Worm (Caenorhabditis elegans) whole organism, late embryonic: ENCODE measurements around the gene ncx-6.
"Not testable (repeated sequence)": the region's sequence is repeated elsewhere in the genome, so short reads cannot be mapped to it uniquely, and the experiment has no call there.

ENCODE experiments used
- C08G9.2 ChIP-seq: sonication (generic microtip); optimal IDR thresholded peaks from 2 replicates; lab custom pipeline; 2016; ENCODE audit warnings: mild to moderate bottlenecking, missing genetic modification characterization, moderate library complexity, missing compliant biosample characterization
- K02D7.2 ChIP-seq: sonication (generic microtip); optimal IDR thresholded peaks from 2 replicates; lab custom pipeline; 2017; ENCODE audit warnings: mild to moderate bottlenecking, missing genetic modification characterization, missing compliant biosample characterization
- K09A11.1 ChIP-seq: sonication (generic microtip); optimal IDR thresholded peaks from 2 replicates; lab custom pipeline; 2017; ENCODE audit warnings: antibody characterized with exemption, mild to moderate bottlenecking, missing genetic modification characterization, missing compliant biosample characterization; ENCODE audit not compliant: insufficient read depth
- ama-1 ChIP-seq: fragments of 150-350 bp; optimal IDR thresholded peaks from 2 replicates; lab custom pipeline; 2014
- ceh-19 ChIP-seq: fragments of 200-800 bp; sonication (Bioruptor generic); optimal IDR thresholded peaks from 2 replicates; lab custom pipeline; 2018; ENCODE audit warnings: mild to moderate bottlenecking, missing genetic modification characterization, missing compliant biosample characterization
- ceh-22 ChIP-seq: sonication (generic microtip); optimal IDR thresholded peaks from 2 replicates; lab custom pipeline; 2017; ENCODE audit warnings: missing biosample characterization, missing genetic modification characterization
- ceh-30 ChIP-seq: fragments of 150-350 bp; optimal IDR thresholded peaks from 2 replicates; lab custom pipeline; 2014; ENCODE audit warnings: missing biosample characterization, missing genetic modification characterization
- ceh-34 ChIP-seq: sonication (generic microtip); optimal IDR thresholded peaks from 2 replicates; lab custom pipeline; 2016; ENCODE audit warnings: mild to moderate bottlenecking, missing genetic modification characterization, missing compliant biosample characterization
- ceh-45 ChIP-seq: fragments of 200-800 bp; sonication (Bioruptor generic); IDR thresholded peaks from 2 replicates; pipeline ENCODE4 v1.3.6; 2022; ENCODE audit warnings: missing genetic modification reagents, missing genetic modification characterization, missing compliant biosample characterization
- ceh-48 ChIP-seq: sonication (generic microtip); optimal IDR thresholded peaks from 2 replicates; lab custom pipeline; 2016; ENCODE audit warnings: missing genetic modification characterization, inconsistent platforms, missing compliant biosample characterization
- ceh-6 ChIP-seq: fragments of 200-800 bp; sonication (Bioruptor generic); optimal IDR thresholded peaks from 2 replicates; lab custom pipeline; 2018; ENCODE audit warnings: mild to moderate bottlenecking, missing genetic modification characterization, missing compliant biosample characterization
- che-1 ChIP-seq: sonication (generic microtip); optimal IDR thresholded peaks from 2 replicates; lab custom pipeline; 2016; ENCODE audit warnings: mild to moderate bottlenecking, missing genetic modification characterization, missing compliant biosample characterization
- dmd-4 ChIP-seq: sonication (generic microtip); optimal IDR thresholded peaks from 2 replicates; lab custom pipeline; 2016; ENCODE audit warnings: borderline replicate concordance, missing genetic modification characterization, missing compliant biosample characterization
- dve-1 ChIP-seq: sonication (generic microtip); optimal IDR thresholded peaks from 2 replicates; lab custom pipeline; 2017; ENCODE audit warnings: antibody characterized with exemption, mild to moderate bottlenecking, missing genetic modification characterization, missing compliant biosample characterization
- elt-4 ChIP-seq: sonication (generic microtip); optimal IDR thresholded peaks from 2 replicates; lab custom pipeline; 2016; ENCODE audit warnings: missing genetic modification characterization, missing compliant biosample characterization
- fax-1 ChIP-seq: sonication (generic microtip); optimal IDR thresholded peaks from 2 replicates; lab custom pipeline; 2016; ENCODE audit warnings: missing genotype, missing genetic modification characterization, missing compliant biosample characterization
- hlh-13 ChIP-seq: fragments of 200-800 bp; sonication (Bioruptor generic); optimal IDR thresholded peaks from 2 replicates; lab custom pipeline; 2018; ENCODE audit warnings: mild to moderate bottlenecking, missing genetic modification characterization, missing compliant biosample characterization
- hlh-15 ChIP-seq: sonication (generic microtip); optimal IDR thresholded peaks from 2 replicates; lab custom pipeline; 2016; ENCODE audit warnings: missing genetic modification characterization, missing compliant biosample characterization
- hlh-30 ChIP-seq: sonication (generic microtip); optimal IDR thresholded peaks from 2 replicates; lab custom pipeline; 2017; ENCODE audit warnings: antibody characterized with exemption, missing genetic modification characterization, missing compliant biosample characterization; ENCODE audit not compliant: insufficient read depth
- hlh-8 ChIP-seq: sonication (generic microtip); optimal IDR thresholded peaks from 2 replicates; lab custom pipeline; 2016; ENCODE audit warnings: missing genotype, missing genetic modification characterization, missing compliant biosample characterization
- madf-2 ChIP-seq: sonication (generic microtip); optimal IDR thresholded peaks from 2 replicates; lab custom pipeline; 2017; ENCODE audit warnings: missing genetic modification characterization, missing compliant biosample characterization
- mec-3 ChIP-seq: sonication (generic microtip); optimal IDR thresholded peaks from 2 replicates; lab custom pipeline; 2016; ENCODE audit warnings: borderline replicate concordance, missing genetic modification characterization, missing compliant biosample characterization
- nfya-1 ChIP-seq: sonication (generic microtip); optimal IDR thresholded peaks from 2 replicates; lab custom pipeline; 2017; ENCODE audit warnings: missing genetic modification characterization, mild to moderate bottlenecking, missing compliant biosample characterization, antibody characterized with exemption, moderate library complexity
- odd-2 ChIP-seq: sonication (generic microtip); optimal IDR thresholded peaks from 2 replicates; lab custom pipeline; 2017; ENCODE audit warnings: antibody characterized with exemption, mild to moderate bottlenecking, missing genetic modification characterization, missing compliant biosample characterization
- pag-3 ChIP-seq: sonication (generic microtip); optimal IDR thresholded peaks from 2 replicates; lab custom pipeline; 2016; ENCODE audit warnings: missing compliant biosample characterization, missing genetic modification characterization, borderline replicate concordance
- pax-1 ChIP-seq: fragments of 150-350 bp; optimal IDR thresholded peaks from 2 replicates; lab custom pipeline; 2014; ENCODE audit warnings: missing biosample characterization, missing genetic modification characterization
- pha-4 ChIP-seq: fragments of 150-350 bp; optimal IDR thresholded peaks from 2 replicates; lab custom pipeline; 2018; ENCODE audit warnings: missing biosample characterization, missing genetic modification reagents, missing genetic modification characterization
- pqm-1 ChIP-seq: sonication (generic microtip); optimal IDR thresholded peaks from 2 replicates; lab custom pipeline; 2016; ENCODE audit warnings: missing genetic modification characterization, missing compliant biosample characterization
- pros-1 ChIP-seq: fragments of 150-350 bp; optimal IDR thresholded peaks from 2 replicates; lab custom pipeline; 2014; ENCODE audit warnings: missing biosample characterization, missing genetic modification reagents, missing genetic modification characterization
- ref-2 ChIP-seq: sonication (generic microtip); optimal IDR thresholded peaks from 2 replicates; lab custom pipeline; 2016; ENCODE audit warnings: missing genetic modification characterization, missing compliant biosample characterization
- rnt-1 ChIP-seq: sonication (generic microtip); optimal IDR thresholded peaks from 2 replicates; lab custom pipeline; 2016; ENCODE audit warnings: missing genetic modification characterization, missing compliant biosample characterization
- sdc-2 ChIP-seq: sonication (generic microtip); optimal IDR thresholded peaks from 2 replicates; lab custom pipeline; 2016; ENCODE audit warnings: missing genotype, missing genetic modification characterization, missing compliant biosample characterization
- sox-4 ChIP-seq: sonication (generic microtip); optimal IDR thresholded peaks from 2 replicates; lab custom pipeline; 2017; ENCODE audit warnings: mild to moderate bottlenecking, missing genetic modification characterization, inconsistent platforms, missing compliant biosample characterization
- tbx-7 ChIP-seq: sonication (generic microtip); optimal IDR thresholded peaks from 2 replicates; lab custom pipeline; 2016; ENCODE audit warnings: missing genotype, missing genetic modification characterization, missing compliant biosample characterization
- unc-3 ChIP-seq, 2 experiments: fragments of 200-800 bp in 1 of 2; sonication (Bioruptor generic) in 1 of 2; sonication (generic microtip) in 1 of 2; conservative IDR thresholded peaks in 1 of 2; optimal IDR thresholded peaks in 1 of 2; 2 replicates each; pipeline versions ENCODE4 v1.3.6 to Lab custom; 2016 to 2022; ENCODE audit warnings: missing compliant biosample characterization in 2 of 2, missing genetic modification characterization in 2 of 2, missing genetic modification reagents in 1 of 2
- unc-55 ChIP-seq: sonication (generic microtip); optimal IDR thresholded peaks from 2 replicates; lab custom pipeline; 2017; ENCODE audit warnings: missing biosample characterization, missing genetic modification reagents, missing genetic modification characterization
- ztf-16 ChIP-seq: sonication (generic microtip); optimal IDR thresholded peaks from 2 replicates; lab custom pipeline; 2017; ENCODE audit warnings: missing genetic modification characterization, missing compliant biosample characterization

Gene ncx-6

DNA sequence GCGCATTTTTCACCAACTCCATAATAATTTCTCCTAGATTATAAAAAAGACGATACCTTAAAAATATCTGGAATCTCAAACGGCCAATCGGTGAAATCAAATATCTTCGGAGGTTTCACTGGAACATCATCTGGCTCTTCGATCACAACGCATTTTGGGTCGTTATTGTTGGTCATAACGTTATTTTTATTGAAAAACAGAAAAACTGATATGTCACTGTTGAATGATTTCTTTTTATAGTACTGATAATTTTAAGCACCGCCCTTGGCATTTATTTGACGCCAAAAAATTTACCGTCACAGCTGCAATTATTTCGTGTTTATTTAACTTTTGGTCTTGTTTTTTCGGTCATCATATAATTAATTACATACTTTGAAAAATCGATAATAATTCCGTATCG is 23.7 kb downstream of the ncx-6 start, which contains the start of gene best-5:
best-5 (minus strand) TSS at position 210 of the 400 bp plus-strand sequence.
- TF ChIP-seq pax-1 (no peak), ref-2 (tag; lab: Kevin White, UChicago) (no peak), sdc-2 (tag; lab: Kevin White, UChicago) (no peak), nfya-1 (tag; lab: Kevin White, UChicago) (no peak), ama-1 (no peak), elt-4 (tag; lab: Kevin White, UChicago) (no peak), ceh-22 (tag; lab: Kevin White, UChicago) (no peak), hlh-30 (no peak)

DNA sequence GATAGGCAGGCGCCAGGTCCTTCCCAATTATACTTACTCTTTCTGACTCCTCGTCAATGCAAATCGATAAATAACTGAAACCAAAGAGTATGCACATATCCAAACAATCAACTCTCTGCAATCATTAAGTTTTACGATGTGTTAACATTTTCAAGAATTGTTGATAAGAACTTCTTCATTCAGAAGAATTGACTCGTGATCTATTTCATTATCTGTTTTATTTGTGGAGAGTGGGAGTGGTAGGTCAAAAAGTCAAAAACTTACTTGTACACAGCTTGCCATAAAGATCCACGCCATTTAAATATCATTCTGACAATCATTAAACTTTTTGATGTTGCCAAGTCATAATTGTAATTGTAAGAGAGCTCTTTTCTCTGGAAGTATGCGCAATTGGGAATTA is 24.4 kb downstream of the ncx-6 start:
- TF ChIP-seq ceh-30 (no peak), hlh-8 (tag; lab: Kevin White, UChicago) (no peak), pha-4 (no peak), ceh-34 (no peak), ceh-6 (GFP tag; lab: Kevin White, UChicago) (no peak), hlh-15 (tag; lab: Kevin White, UChicago) (no peak), C08G9.2 (tag; lab: Kevin White, UChicago) (no peak), ceh-45 (GFP tag; lab: Robert Waterston, UW) (no peak), mec-3 (no peak), K02D7.2 (no peak), rnt-1 (tag; lab: Kevin White, UChicago) (no peak), nfya-1 (tag; lab: Kevin White, UChicago) (no peak), madf-2 (tag; lab: Kevin White, UChicago) (no peak), ceh-19 (GFP tag; lab: Kevin White, UChicago) (no peak), pax-1 (no peak), hlh-13 (GFP tag; lab: Kevin White, UChicago) (no peak), ceh-48 (tag; lab: Kevin White, UChicago) (no peak), pag-3 (tag; lab: Kevin White, UChicago) (no peak), fax-1 (tag; lab: Kevin White, UChicago) (no peak)

DNA sequence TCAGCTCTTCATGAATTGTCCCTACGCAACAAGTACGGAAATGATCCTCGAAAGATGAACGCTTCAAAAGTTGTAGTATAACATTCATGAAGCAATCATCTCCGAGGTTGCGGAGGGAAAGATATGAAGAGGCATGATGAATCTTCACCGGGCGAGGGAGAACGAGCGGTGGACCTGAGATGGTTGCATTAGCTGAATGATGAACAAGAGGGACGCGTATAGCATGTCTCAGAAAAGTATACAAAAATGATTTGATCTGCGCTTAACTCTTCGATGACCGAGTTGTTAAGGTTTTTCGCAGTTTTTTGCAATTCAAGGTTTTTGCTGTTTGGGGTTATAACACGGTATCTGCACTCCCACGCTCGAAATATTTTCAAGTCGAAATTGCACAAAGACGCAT is 27.8 kb downstream of the ncx-6 start, which contains the start of gene C07A9.10:
C07A9.10 (minus strand) TSS at position 101 of the 400 bp plus-strand sequence.
- TF ChIP-seq tbx-7 (tag; lab: Kevin White, UChicago) (no peak), ztf-16 (tag; lab: Kevin White, UChicago) (no peak), nfya-1 (tag; lab: Kevin White, UChicago) (no peak), C08G9.2 (tag; lab: Kevin White, UChicago) (no peak), sox-4 (tag; lab: Kevin White, UChicago) (no peak), pag-3 (tag; lab: Kevin White, UChicago) (no peak), dve-1 (tag; lab: Kevin White, UChicago) (no peak), pros-1 (no peak), pqm-1 (tag; lab: Kevin White, UChicago) (no peak), che-1 (tag; lab: Kevin White, UChicago) (no peak), pax-1 (no peak), K09A11.1 (no peak), madf-2 (tag; lab: Kevin White, UChicago) (no peak), ceh-45 (GFP tag; lab: Robert Waterston, UW) (no peak), unc-3 (GFP tag; conservative IDR thresholded peaks at IDR 0.05; lab: Robert Waterston, UW) (no peak), unc-3 (tag; optimal IDR thresholded peaks at IDR 0.05; lab: Kevin White, UChicago) (no peak), ceh-19 (GFP tag; lab: Kevin White, UChicago) (no peak), unc-55 (GFP tag; lab: Kevin White, UChicago) (no peak), ceh-22 (tag; lab: Kevin White, UChicago) (no peak)

DNA sequence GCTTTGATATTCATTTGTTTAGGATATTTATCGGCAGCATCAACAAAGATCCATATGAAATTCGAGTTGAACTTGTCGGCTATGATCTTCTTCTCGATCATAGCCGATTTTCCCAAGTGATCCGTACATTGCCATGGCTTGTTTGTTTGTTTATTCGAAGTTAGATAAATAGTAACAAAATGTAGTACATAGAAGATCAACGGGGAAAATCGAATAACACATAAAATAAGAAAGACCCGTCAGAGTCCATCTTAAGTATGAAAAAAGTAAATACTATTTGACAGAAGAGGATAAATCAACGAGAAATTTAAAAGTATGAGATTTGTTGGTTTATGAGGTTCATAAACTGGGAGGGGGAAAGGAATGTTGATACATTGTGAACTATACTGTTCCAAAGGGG is 31.0 kb downstream of the ncx-6 start, which contains the start of gene C07A9.5:
C07A9.5 (minus strand) TSS at position 101 of the 400 bp plus-strand sequence.
- not testable (repeated sequence) for TF ChIP-seq odd-2 (tag; lab: Kevin White, UChicago); madf-2 (tag; lab: Kevin White, UChicago); dmd-4
